Worm (Caenorhabditis elegans): ENCODE data around the gene cap-1.

DNA sequence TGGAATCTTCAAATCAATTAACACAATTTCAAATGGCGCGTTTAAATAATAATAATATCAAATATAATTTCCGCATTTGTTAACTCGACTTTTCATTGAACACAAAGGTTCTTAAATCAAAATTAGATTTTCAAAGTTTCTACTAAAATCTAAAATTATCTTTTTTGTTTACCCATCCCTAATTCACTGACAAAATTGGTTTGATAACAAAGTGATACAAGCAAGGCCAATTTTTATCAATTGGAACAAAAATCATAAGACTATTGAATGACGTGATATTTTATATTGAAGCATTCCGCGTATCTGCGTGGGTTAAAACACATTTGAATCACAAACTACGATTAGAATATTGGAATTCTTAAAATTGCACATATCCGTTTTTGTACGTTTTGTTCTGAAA, 39.6 kb downstream of the cap-1 start:
- TF ChIP-seq nhr-6 (tag; optimal IDR thresholded peaks at IDR 0.05) (no peak), ztf-4 (tag; optimal IDR thresholded peaks at IDR 0.05) (no peak), fos-1 (tag; optimal IDR thresholded peaks at IDR 0.05) (peak; percentile 78), ceh-82 (tag; optimal IDR thresholded peaks at IDR 0.05) (no peak), nhr-237 (tag; optimal IDR thresholded peaks at IDR 0.05) (no peak), zag-1 (tag; optimal IDR thresholded peaks at IDR 0.05) (no peak), nhr-77 (tag; optimal IDR thresholded peaks at IDR 0.05) (no peak), ama-1 (optimal IDR thresholded peaks at IDR 0.05) (no peak), nhr-12 (tag; optimal IDR thresholded peaks at IDR 0.05) (no peak), unc-62 (GFP tag; optimal IDR thresholded peaks at IDR 0.05) (no peak), ZK546.5 (tag; optimal IDR thresholded peaks at IDR 0.05) (no peak), mdl-1 (tag; optimal IDR thresholded peaks at IDR 0.05) (no peak), nhr-23 (tag; optimal IDR thresholded peaks at IDR 0.05) (no peak)
